Fruit fly (Drosophila melanogaster) S2 (cell line): ENCODE measurements around the gene Act5C.

Source experiments
- CG8478 ChIP-seq: fragments of >200 bp; optimal IDR thresholded peaks from 2 replicates; lab custom pipeline; 2018
- CTCF ChIP-seq, 2 experiments: fragments of >200 bp; optimal IDR thresholded peaks; 2 replicates each; lab custom pipeline; 2018

DNA sequence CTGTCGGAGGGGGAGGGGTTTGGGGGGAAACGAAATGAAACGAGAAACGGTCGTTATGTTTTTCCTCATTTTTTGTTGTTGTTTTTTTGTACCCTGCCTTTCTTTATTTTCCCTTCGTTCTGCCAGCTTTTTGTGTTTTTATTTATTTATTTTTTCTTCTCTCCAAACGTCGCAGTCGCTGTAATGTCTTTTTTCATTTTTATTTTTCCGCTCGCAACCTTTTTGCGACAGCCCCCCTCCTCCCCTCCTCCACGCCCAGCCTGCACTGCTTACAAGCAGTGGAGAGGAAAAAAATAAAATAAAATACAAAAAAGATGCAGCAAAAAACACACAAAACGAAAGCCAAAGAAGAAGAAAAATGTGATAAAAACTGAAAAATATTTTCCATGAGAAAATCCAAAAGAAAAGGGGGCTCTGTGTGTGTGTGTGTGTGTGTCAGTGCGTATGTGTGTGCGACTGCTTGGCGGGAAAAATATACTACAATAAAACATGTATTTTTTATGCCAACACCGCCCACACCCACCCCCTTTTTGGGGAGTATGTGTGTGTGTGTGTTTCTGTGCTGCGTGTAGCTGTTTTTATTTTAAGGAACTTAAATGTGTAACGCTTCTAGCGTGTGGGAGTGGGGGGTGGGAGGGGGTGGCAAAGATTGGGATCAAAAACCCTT lies 34.5 kb downstream of the Act5C start:
- TF ChIP-seq CG8478 (no peak), CTCF (optimal IDR thresholded peaks at IDR 0.05; lab: Kevin White, UChicago) (no peak)
